Worm (Caenorhabditis elegans) whole organism, L2 larva: ENCODE results near the gene F01D5.7.

Experiments used
- C34F6.9 ChIP-seq: fragments of 150-350 bp; optimal IDR thresholded peaks from 2 replicates; lab custom pipeline; 2014; ENCODE audit warnings: missing biosample characterization, missing genetic modification characterization
- ZK546.5 ChIP-seq: sonication (generic microtip); optimal IDR thresholded peaks from 2 replicates; lab custom pipeline; 2017; ENCODE audit warnings: missing biosample characterization, missing genetic modification characterization
- ceh-82 ChIP-seq: fragments of 150-350 bp; optimal IDR thresholded peaks from 2 replicates; lab custom pipeline; 2014; ENCODE audit warnings: missing biosample characterization, missing genetic modification characterization
- elt-1 ChIP-seq: fragments of 150-350 bp; optimal IDR thresholded peaks from 2 replicates; lab custom pipeline; 2014; ENCODE audit warnings: missing biosample characterization, missing genetic modification characterization
- elt-3 ChIP-seq: sonication (generic microtip); optimal IDR thresholded peaks from 2 replicates; lab custom pipeline; 2017; ENCODE audit warnings: missing biosample characterization, missing genetic modification characterization
- fos-1 ChIP-seq: fragments of 150-350 bp; optimal IDR thresholded peaks from 2 replicates; lab custom pipeline; 2014; ENCODE audit warnings: missing biosample characterization, missing genetic modification characterization
- lin-13 ChIP-seq: fragments of 150-350 bp; optimal IDR thresholded peaks from 2 replicates; lab custom pipeline; 2014; ENCODE audit warnings: missing biosample characterization, missing genetic modification reagents, missing genetic modification characterization
- nhr-12 ChIP-seq: fragments of 150-350 bp; optimal IDR thresholded peaks from 2 replicates; lab custom pipeline; 2014; ENCODE audit warnings: missing biosample characterization, missing genetic modification characterization
- nhr-129 ChIP-seq: fragments of 150-350 bp; optimal IDR thresholded peaks from 2 replicates; lab custom pipeline; 2014; ENCODE audit warnings: missing biosample characterization, missing genetic modification characterization
- nhr-237 ChIP-seq: fragments of 150-350 bp; optimal IDR thresholded peaks from 2 replicates; lab custom pipeline; 2014; ENCODE audit warnings: missing biosample characterization, missing genetic modification characterization
- nhr-25 ChIP-seq: fragments of 150-350 bp; sonication (generic microtip); optimal IDR thresholded peaks from 3 replicates; lab custom pipeline; 2014; ENCODE audit warnings: missing biosample characterization, missing genetic modification characterization
- nhr-77 ChIP-seq: fragments of 150-350 bp; optimal IDR thresholded peaks from 2 replicates; lab custom pipeline; 2014; ENCODE audit warnings: missing biosample characterization, missing genetic modification characterization
- sma-3 ChIP-seq: sonication (generic microtip); optimal IDR thresholded peaks from 2 replicates; lab custom pipeline; 2016; ENCODE audit warnings: missing genetic modification reagents, missing genetic modification characterization, missing compliant biosample characterization
- unc-62 ChIP-seq: fragments of 150-350 bp; optimal IDR thresholded peaks from 2 replicates; lab custom pipeline; 2014; ENCODE audit warnings: missing biosample characterization, missing genetic modification reagents, missing genetic modification characterization

- TF ChIP-seq ZK546.5 (no peak), sma-3 (GFP tag; lab: Kevin White, UChicago) (no peak), C34F6.9 (no peak), nhr-25 (tag; lab: Kevin White, UChicago) (no peak), ceh-82 (tag; lab: Kevin White, UChicago) (no peak), elt-3 (tag; lab: Kevin White, UChicago) (no peak), elt-1 (tag; lab: Kevin White, UChicago) (no peak), nhr-129 (no peak), fos-1 (tag; lab: Kevin White, UChicago) (no peak), nhr-77 (tag; lab: Kevin White, UChicago) (no peak), nhr-237 (tag; lab: Kevin White, UChicago) (no peak), nhr-12 (tag; lab: Kevin White, UChicago) (no peak), unc-62 (GFP tag; lab: Kevin White, UChicago) (no peak), lin-13 (GFP tag; lab: Kevin White, UChicago) (no peak)
These were observed 26.1 kb downstream of the F01D5.7 start for ce11 chrII:14034559-14034958.
